Worm (Caenorhabditis elegans) whole organism, L1 larva: ENCODE results near the gene srh-141.

Source experiments
- aly-2 ChIP-seq: fragments of 150-350 bp; optimal IDR thresholded peaks from 2 replicates; lab custom pipeline; 2014; ENCODE audit warnings: missing biosample characterization, missing genetic modification characterization
- mep-1 ChIP-seq: fragments of 150-350 bp; optimal IDR thresholded peaks from 2 replicates; lab custom pipeline; 2014; ENCODE audit warnings: missing biosample characterization, missing genetic modification characterization
- nhr-47 ChIP-seq: sonication (generic microtip); optimal IDR thresholded peaks from 2 replicates; lab custom pipeline; 2016; ENCODE audit warnings: mild to moderate bottlenecking, missing genetic modification characterization, moderate library complexity, missing compliant biosample characterization

DNA sequence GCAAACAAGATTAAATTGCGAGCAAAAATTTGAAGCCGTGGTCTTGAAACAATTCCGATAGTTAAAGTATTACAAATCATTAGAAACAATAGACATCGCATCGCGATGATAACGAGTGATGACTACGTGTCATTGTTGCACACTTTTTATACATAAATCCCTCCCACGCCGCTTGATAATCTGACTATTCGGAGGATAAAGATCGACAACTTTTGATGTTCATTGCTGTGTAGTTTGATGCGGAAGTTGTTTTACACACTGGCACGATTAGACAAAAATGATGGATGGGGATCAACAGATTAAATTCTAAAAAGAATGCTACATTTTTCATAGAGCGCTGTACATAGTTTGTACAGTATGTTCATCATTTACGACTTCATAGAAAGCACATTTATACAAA, 35.5 kb downstream of the srh-141 start, which contains the start of gene T08G3.11:
- TF ChIP-seq nhr-47 (tag; lab: Kevin White, UChicago) (no peak), mep-1 (tag; lab: Kevin White, UChicago) (no peak), aly-2 (tag; lab: Kevin White, UChicago) (no peak)
